Fruit fly (Drosophila melanogaster) whole organism, embryonic: ENCODE results near the gene Dhc36C.

Source experiments
- Awh ChIP-seq: fragments of 200-800 bp; sonication (Bioruptor generic); IDR thresholded peaks from 2 replicates; pipeline ENCODE4, ENCODE4 v1.3.6; 2022; ENCODE audit warnings: missing biosample characterization, missing genetic modification characterization
- BEAF-32 ChIP-seq: fragments of 200-800 bp; sonication (Bioruptor generic); optimal IDR thresholded peaks from 3 replicates; lab custom pipeline; 2017; ENCODE audit warnings: missing biosample characterization, missing genetic modification characterization, mild to moderate bottlenecking, moderate library complexity, missing genetic modification reagents
- CG10462 ChIP-seq: fragments of 200-800 bp; sonication (Bioruptor generic); optimal IDR thresholded peaks from 2 replicates; lab custom pipeline; 2016; ENCODE audit warnings: missing biosample characterization, missing genetic modification characterization
- CG10959 ChIP-seq: fragments of 200-800 bp; sonication (Bioruptor generic); IDR thresholded peaks from 2 replicates; pipeline ENCODE4 v1.3.6; 2022; ENCODE audit warnings: missing biosample characterization, missing genetic modification characterization
- CG11504 ChIP-seq: fragments of 200-800 bp; sonication (Bioruptor generic); optimal IDR thresholded peaks from 3 replicates; lab custom pipeline; 2019; ENCODE audit warnings: missing biosample characterization, mild to moderate bottlenecking, missing genetic modification characterization, moderate library complexity
- CG12219 ChIP-seq: fragments of 200-800 bp; sonication (Bioruptor generic); optimal IDR thresholded peaks from 3 replicates; lab custom pipeline; 2018; ENCODE audit warnings: missing biosample characterization, mild to moderate bottlenecking, missing genetic modification characterization
- CG2889 ChIP-seq: fragments of 200-800 bp; sonication (Bioruptor generic); IDR thresholded peaks from 3 replicates; pipeline ENCODE4 v1.3.6; 2022; ENCODE audit warnings: missing biosample characterization, missing genetic modification characterization
- CG3065 ChIP-seq: fragments of 200-800 bp; sonication (Bioruptor generic); optimal IDR thresholded peaks from 2 replicates; lab custom pipeline; 2016; ENCODE audit warnings: missing biosample characterization, missing genetic modification characterization
- CG33213 ChIP-seq: fragments of 200-800 bp; sonication (Bioruptor generic); optimal IDR thresholded peaks from 3 replicates; lab custom pipeline; 2016; ENCODE audit warnings: missing biosample characterization, missing genetic modification characterization
- CG3995 ChIP-seq: fragments of 200-800 bp; sonication (Bioruptor generic); optimal IDR thresholded peaks from 3 replicates; lab custom pipeline; 2016; ENCODE audit warnings: missing biosample characterization, missing genetic modification characterization
- CG4424 ChIP-seq: fragments of 200-800 bp; sonication (Bioruptor generic); optimal IDR thresholded peaks from 3 replicates; lab custom pipeline; 2016; ENCODE audit warnings: missing biosample characterization, missing genetic modification characterization
- CG4730 ChIP-seq: fragments of 200-800 bp; sonication (Bioruptor generic); IDR thresholded peaks from 2 replicates; pipeline ENCODE4 v1.3.6; 2022; ENCODE audit warnings: missing biosample characterization, missing genetic modification characterization
- CG6272 ChIP-seq: fragments of 200-800 bp; sonication (Bioruptor generic); IDR thresholded peaks from 2 replicates; pipeline ENCODE4 v1.3.6; 2022; ENCODE audit warnings: missing biosample characterization, missing genetic modification characterization
- CG6654 ChIP-seq: fragments of 200-800 bp; sonication (Bioruptor generic); optimal IDR thresholded peaks from 2 replicates; lab custom pipeline; 2017; ENCODE audit warnings: missing biosample characterization, mild to moderate bottlenecking, missing genetic modification characterization
- CG6689 ChIP-seq: fragments of 200-800 bp; sonication (Bioruptor generic); IDR thresholded peaks from 2 replicates; pipeline ENCODE4 v1.3.6; 2022; ENCODE audit warnings: missing biosample characterization, missing genetic modification characterization
- CG8089 ChIP-seq: fragments of 200-800 bp; sonication (Bioruptor generic); optimal IDR thresholded peaks from 3 replicates; lab custom pipeline; 2016; ENCODE audit warnings: missing biosample characterization, missing genetic modification characterization
- CG8924 ChIP-seq: fragments of 200-800 bp; optimal IDR thresholded peaks from 3 replicates; lab custom pipeline; 2019; ENCODE audit warnings: missing biosample characterization, mild to moderate bottlenecking, missing genetic modification characterization, moderate library complexity
- Doc3 ChIP-seq: fragments of 200-800 bp; sonication (Bioruptor generic); IDR thresholded peaks from 3 replicates; pipeline ENCODE4 v1.3.6; 2022; ENCODE audit warnings: missing biosample characterization, missing genetic modification characterization; ENCODE audit not compliant: partially characterized antibody
- E2f2 ChIP-seq: fragments of 200-800 bp; sonication (Bioruptor generic); IDR thresholded peaks from 2 replicates; pipeline ENCODE4 v1.3.6; 2022; ENCODE audit warnings: missing biosample characterization, missing genetic modification characterization
- Ets97D ChIP-seq: fragments of 200-800 bp; sonication (Bioruptor generic); optimal IDR thresholded peaks from 3 replicates; lab custom pipeline; 2016; ENCODE audit warnings: missing biosample characterization, missing genetic modification characterization
- HmgD ChIP-seq: fragments of 200-800 bp; sonication (Bioruptor generic); optimal IDR thresholded peaks from 3 replicates; lab custom pipeline; 2016; ENCODE audit warnings: missing biosample characterization, missing genetic modification characterization
- HmgZ ChIP-seq: fragments of 200-800 bp; sonication (Bioruptor generic); optimal IDR thresholded peaks from 2 replicates; lab custom pipeline; 2018; ENCODE audit warnings: missing biosample characterization, mild to moderate bottlenecking, missing genetic modification characterization
- Med ChIP-seq: fragments of 200-800 bp; sonication (Bioruptor generic); peaks from one replicate; lab custom pipeline; 2016; ENCODE audit warnings: missing biosample characterization, missing genetic modification characterization, mild to moderate bottlenecking, inconsistent platforms, moderate library complexity
- NC2β ChIP-seq: fragments of 200-800 bp; sonication (Bioruptor generic); optimal IDR thresholded peaks from 2 replicates; lab custom pipeline; 2016; ENCODE audit warnings: missing biosample characterization, missing genetic modification characterization
- Neu2 ChIP-seq: fragments of 200-800 bp; sonication (Bioruptor generic); optimal IDR thresholded peaks from 3 replicates; lab custom pipeline; 2016; ENCODE audit warnings: missing biosample characterization, missing genetic modification characterization, borderline replicate concordance
- Spps ChIP-seq: fragments of 200-800 bp; sonication (Bioruptor generic); optimal IDR thresholded peaks from 2 replicates; lab custom pipeline; 2018; ENCODE audit warnings: missing biosample characterization, mild to moderate bottlenecking, missing genetic modification characterization
- Sry-β ChIP-seq: fragments of 200-800 bp; sonication (Bioruptor generic); optimal IDR thresholded peaks from 2 replicates; lab custom pipeline; 2018; ENCODE audit warnings: missing biosample characterization, mild to moderate bottlenecking, missing genetic modification characterization, moderate library complexity
- Stat92E ChIP-seq, 3 experiments: fragments of >200 bp in 2 of 3; fragments of 200-800 bp in 1 of 3; sonication (Bioruptor generic) in 1 of 3; optimal IDR thresholded peaks; 2 replicates each; lab custom pipeline; 2017 to 2019; ENCODE audit warnings: missing biosample characterization in 3 of 3, missing genetic modification characterization in 3 of 3, mild to moderate bottlenecking in 1 of 3, moderate library complexity in 1 of 3
- TFAM ChIP-seq: fragments of 200-800 bp; sonication (Bioruptor generic); optimal IDR thresholded peaks from 2 replicates; lab custom pipeline; 2017; ENCODE audit warnings: missing biosample characterization, missing genetic modification characterization, inconsistent platforms
- YL-1 ChIP-seq: fragments of 200-800 bp; sonication (Bioruptor generic); optimal IDR thresholded peaks from 3 replicates; lab custom pipeline; 2017; ENCODE audit warnings: missing biosample characterization, mild to moderate bottlenecking, missing genetic modification characterization
- ase ChIP-seq: fragments of 200-800 bp; sonication (Bioruptor generic); IDR thresholded peaks from 3 replicates; pipeline ENCODE4 v1.3.6; 2022; ENCODE audit warnings: missing biosample characterization, missing genetic modification characterization
- bowl ChIP-seq: fragments of 200-800 bp; sonication (Bioruptor generic); IDR thresholded peaks from 2 replicates; pipeline ENCODE4 v1.3.6; 2022; ENCODE audit warnings: missing biosample characterization, missing genetic modification characterization
- cwo ChIP-seq: fragments of 200-800 bp; sonication (Bioruptor generic); optimal IDR thresholded peaks from 3 replicates; lab custom pipeline; 2017; ENCODE audit warnings: missing biosample characterization, missing genetic modification characterization, mild to moderate bottlenecking, moderate library complexity, missing genetic modification reagents
- dm ChIP-seq: fragments of 200-800 bp; sonication (Bioruptor generic); optimal IDR thresholded peaks from 3 replicates; lab custom pipeline; 2016; ENCODE audit warnings: missing biosample characterization, missing genetic modification characterization
- dpn ChIP-seq, 2 experiments: fragments of 200-800 bp; sonication (Bioruptor generic); optimal IDR thresholded peaks; 3 replicates each; lab custom pipeline; 2016; ENCODE audit warnings: missing biosample characterization in 2 of 2, missing genetic modification characterization in 2 of 2
- dysf ChIP-seq: fragments of 200-800 bp; sonication (Bioruptor generic); IDR thresholded peaks from 3 replicates; pipeline ENCODE4 v1.3.6; 2022; ENCODE audit warnings: missing biosample characterization, missing genetic modification characterization
- grau ChIP-seq: fragments of 200-800 bp; optimal IDR thresholded peaks from 3 replicates; lab custom pipeline; 2019; ENCODE audit warnings: missing biosample characterization, mild to moderate bottlenecking, missing genetic modification characterization, moderate library complexity
- h ChIP-seq: fragments of >200 bp; optimal IDR thresholded peaks from 2 replicates; lab custom pipeline; 2017
- hbn ChIP-seq: fragments of 200-800 bp; sonication (Bioruptor generic); IDR thresholded peaks from 2 replicates; pipeline ENCODE4 v1.3.6; 2022; ENCODE audit warnings: missing biosample characterization, missing genetic modification characterization; ENCODE audit not compliant: partially characterized antibody
- insv ChIP-seq, 2 experiments: fragments of 200-800 bp; sonication (Bioruptor generic); optimal IDR thresholded peaks; 3 replicates each; lab custom pipeline; 2016 to 2018; ENCODE audit warnings: missing biosample characterization in 2 of 2, missing genetic modification characterization in 2 of 2
- oc ChIP-seq: fragments of 200-800 bp; sonication (Bioruptor generic); optimal IDR thresholded peaks from 2 replicates; lab custom pipeline; 2018; ENCODE audit warnings: missing biosample characterization, mild to moderate bottlenecking, missing genetic modification characterization, moderate library complexity
- peb ChIP-seq: fragments of 200-800 bp; sonication (Bioruptor generic); IDR thresholded peaks from 2 replicates; pipeline ENCODE4 v1.3.6; 2022; ENCODE audit warnings: missing biosample characterization, missing genetic modification characterization
- wdn ChIP-seq: fragments of 200-800 bp; sonication (Bioruptor generic); IDR thresholded peaks from 2 replicates; pipeline ENCODE4 v1.3.6; 2022; ENCODE audit warnings: missing biosample characterization, missing genetic modification characterization
- zfh1 ChIP-seq: fragments of 200-800 bp; sonication (Bioruptor generic); IDR thresholded peaks from 3 replicates; pipeline ENCODE4 v1.3.6; 2022; ENCODE audit warnings: missing biosample characterization, missing genetic modification characterization

Dhc36C gene

dm6 chr2L:17477710-17478109 lies 23.5 kb upstream of the Dhc36C start, which contains the start of gene cass (continued):
- no peak for TF ChIP-seq ase
- no peak for TF ChIP-seq CG8089
- TF ChIP-seq HmgD, result peak; percentile 18
- peak; percentile 88 for TF ChIP-seq CG3995
- TF ChIP-seq peb (GFP tag; lab: Robert Waterston, UW), result no peak
- TF ChIP-seq CG3065 (GFP tag; lab: Kevin White, UChicago), result no peak
- TF ChIP-seq cwo (GFP tag; lab: Kevin White, UChicago), result no peak
- TF ChIP-seq CG6272, result no peak
- peak in 1 of 2 experiments; percentile 25 for TF ChIP-seq insv (GFP tag; optimal IDR thresholded peaks at IDR 0.05; lab: Kevin White, UChicago)
- TF ChIP-seq Neu2 (GFP tag; lab: Kevin White, UChicago), result no peak
- TF ChIP-seq Sry-β, result no peak
- TF ChIP-seq TFAM (GFP tag; lab: Kevin White, UChicago), result no peak
- TF ChIP-seq hbn, result peak; percentile 84
- TF ChIP-seq dm (GFP tag; lab: Kevin White, UChicago), result peak; percentile 46
- TF ChIP-seq Spps (tag; lab: Kevin White, UChicago), result no peak
- no peak for TF ChIP-seq CG2889
- no peak for TF ChIP-seq zfh1 (GFP tag; lab: Robert Waterston, UW)
- TF ChIP-seq BEAF-32 (GFP tag; lab: Kevin White, UChicago), result peak; percentile 90
- TF ChIP-seq h (lab: Kevin White, UChicago), result no peak
- no peak for TF ChIP-seq NC2β (GFP tag; lab: Kevin White, UChicago)
- peak; percentile 71 for TF ChIP-seq E2f2 (GFP tag; lab: Robert Waterston, UW)
- no peak for TF ChIP-seq oc (tag; lab: Kevin White, UChicago)
- TF ChIP-seq YL-1 (GFP tag; lab: Kevin White, UChicago), result peak; percentile 93
- TF ChIP-seq bowl (GFP tag; lab: Robert Waterston, UW), result no peak
- TF ChIP-seq CG6689 (GFP tag; lab: Robert Waterston, UW), result no peak
- peak; percentile 100 for TF ChIP-seq CG10462
- no peak for TF ChIP-seq Awh (GFP tag; lab: Robert Waterston, UW)
- no peak for TF ChIP-seq wdn
- peak; percentile 26 for TF ChIP-seq CG8924
- peak; percentile 62 for TF ChIP-seq HmgZ (tag; lab: Kevin White, UChicago)
- no peak for TF ChIP-seq CG12219 (GFP tag; lab: Kevin White, UChicago)
- peak in 1 of 3 experiments; percentile 16 for TF ChIP-seq Stat92E (GFP tag; optimal IDR thresholded peaks at IDR 0.05; lab: Kevin White, UChicago)
- no peak for TF ChIP-seq dpn (GFP tag; optimal IDR thresholded peaks at IDR 0.05; lab: Kevin White, UChicago)
- no peak for TF ChIP-seq dysf (GFP tag; lab: Robert Waterston, UW)
- peak; percentile 87 for TF ChIP-seq Doc3 (GFP tag; lab: Robert Waterston, UW)
- TF ChIP-seq CG4424 (GFP tag; lab: Kevin White, UChicago), result no peak
- no peak for TF ChIP-seq CG33213 (GFP tag; lab: Kevin White, UChicago)
- no peak for TF ChIP-seq CG4730
- no peak for TF ChIP-seq CG11504
- TF ChIP-seq grau, result peak; percentile 31
- TF ChIP-seq Ets97D (GFP tag; lab: Kevin White, UChicago), result peak; percentile 59
- no peak for TF ChIP-seq CG6654
- no peak for TF ChIP-seq CG10959
- TF ChIP-seq Med (GFP tag; lab: Kevin White, UChicago), result peak; percentile 77
